Fruit fly (Drosophila melanogaster) whole organism, embryonic: Measurements from ENCODE around the gene CG3862.

Experiments
- Antp ChIP-seq: fragments of 200-800 bp; sonication (Bioruptor generic); optimal IDR thresholded peaks from 3 replicates; lab custom pipeline; 2016; ENCODE audit warnings: missing biosample characterization, missing genetic modification characterization
- CG10209 ChIP-seq: fragments of 200-800 bp; sonication (Bioruptor generic); optimal IDR thresholded peaks from 3 replicates; lab custom pipeline; 2017; ENCODE audit warnings: missing biosample characterization, mild to moderate bottlenecking, missing genetic modification characterization, missing genetic modification reagents
- CG1233 ChIP-seq: fragments of 200-800 bp; sonication (Bioruptor generic); optimal IDR thresholded peaks from 4 replicates; lab custom pipeline; 2018; ENCODE audit warnings: missing biosample characterization, mild to moderate bottlenecking, missing genetic modification characterization
- CG12391 ChIP-seq: fragments of 200-800 bp; sonication (Bioruptor generic); optimal IDR thresholded peaks from 3 replicates; lab custom pipeline; 2018; ENCODE audit warnings: missing biosample characterization, mild to moderate bottlenecking, missing genetic modification characterization, moderate library complexity
- CG14965 ChIP-seq: fragments of 200-800 bp; sonication (Bioruptor generic); optimal IDR thresholded peaks from 2 replicates; lab custom pipeline; 2016; ENCODE audit warnings: missing biosample characterization, missing genetic modification characterization, borderline replicate concordance
- CG15011 ChIP-seq: fragments of 200-800 bp; sonication (Bioruptor generic); optimal IDR thresholded peaks from 3 replicates; lab custom pipeline; 2018; ENCODE audit warnings: missing biosample characterization, mild to moderate bottlenecking, missing genetic modification characterization
- CG15514 ChIP-seq: fragments of 200-800 bp; sonication (Bioruptor generic); optimal IDR thresholded peaks from 3 replicates; lab custom pipeline; 2017; ENCODE audit warnings: missing biosample characterization, missing genetic modification characterization, mild to moderate bottlenecking, moderate library complexity, missing genetic modification reagents
- CG17328 ChIP-seq: fragments of 200-800 bp; sonication (Bioruptor generic); IDR thresholded peaks from 2 replicates; pipeline ENCODE4 v1.3.6; 2022; ENCODE audit warnings: missing biosample characterization, missing genetic modification characterization
- CG17568 ChIP-seq: fragments of 200-800 bp; sonication (Bioruptor generic); optimal IDR thresholded peaks from 2 replicates; lab custom pipeline; 2018; ENCODE audit warnings: missing biosample characterization, mild to moderate bottlenecking, missing genetic modification characterization, moderate library complexity
- CG2712 ChIP-seq: fragments of 200-800 bp; optimal IDR thresholded peaks from 3 replicates; lab custom pipeline; 2019; ENCODE audit warnings: missing biosample characterization, mild to moderate bottlenecking, missing genetic modification characterization, moderate library complexity
- CG32532 ChIP-seq: fragments of 200-800 bp; sonication (Bioruptor generic); IDR thresholded peaks from 2 replicates; pipeline ENCODE4 v1.3.6; 2022; ENCODE audit warnings: missing biosample characterization, missing genetic modification characterization
- CG3726 ChIP-seq: fragments of 200-800 bp; sonication (Bioruptor generic); IDR thresholded peaks from 3 replicates; pipeline ENCODE4, ENCODE4 v1.3.6; 2022; ENCODE audit warnings: missing biosample characterization, missing genetic modification characterization
- CG5180 ChIP-seq: fragments of 200-800 bp; sonication (Bioruptor generic); optimal IDR thresholded peaks from 3 replicates; lab custom pipeline; 2017; ENCODE audit warnings: missing biosample characterization, missing genetic modification characterization, mild to moderate bottlenecking, moderate library complexity, missing genetic modification reagents
- CG6683 ChIP-seq: fragments of 200-800 bp; sonication (Bioruptor generic); optimal IDR thresholded peaks from 2 replicates; lab custom pipeline; 2017; ENCODE audit warnings: missing biosample characterization, mild to moderate bottlenecking, missing genetic modification characterization, missing genetic modification reagents
- CG6765 ChIP-seq: fragments of 200-800 bp; sonication (Bioruptor generic); optimal IDR thresholded peaks from 3 replicates; lab custom pipeline; 2017; ENCODE audit warnings: missing biosample characterization, mild to moderate bottlenecking, missing genetic modification characterization
- CG6854 ChIP-seq: fragments of 200-800 bp; sonication (Bioruptor generic); optimal IDR thresholded peaks from 3 replicates; lab custom pipeline; 2017; ENCODE audit warnings: missing biosample characterization, mild to moderate bottlenecking, missing genetic modification characterization
- CG7372 ChIP-seq: fragments of 200-800 bp; sonication (Bioruptor generic); IDR thresholded peaks from 2 replicates; pipeline ENCODE4 v1.3.6; 2022; ENCODE audit warnings: missing biosample characterization, missing genetic modification characterization
- CG7556 ChIP-seq: fragments of 200-800 bp; sonication (Bioruptor generic); optimal IDR thresholded peaks from 2 replicates; lab custom pipeline; 2017; ENCODE audit warnings: missing biosample characterization, mild to moderate bottlenecking, missing genetic modification characterization
- CG9876 ChIP-seq: fragments of 200-800 bp; sonication (Bioruptor generic); optimal IDR thresholded peaks from 2 replicates; lab custom pipeline; 2016; ENCODE audit warnings: missing biosample characterization, missing genetic modification characterization
- Camta ChIP-seq: fragments of 200-800 bp; sonication (Bioruptor generic); optimal IDR thresholded peaks from 2 replicates; lab custom pipeline; 2016; ENCODE audit warnings: missing biosample characterization, missing genetic modification characterization
- D ChIP-seq, 2 experiments: fragments of 200-800 bp in 1 of 2; fragments of >200 bp in 1 of 2; sonication (Bioruptor generic) in 1 of 2; optimal IDR thresholded peaks; 2 replicates in 1 of 2; 3 replicates in 1 of 2; lab custom pipeline; 2017; ENCODE audit warnings: mild to moderate bottlenecking in 1 of 2, missing biosample characterization in 1 of 2, missing genetic modification characterization in 1 of 2, missing genetic modification reagents in 1 of 2
- D19A ChIP-seq: fragments of 200-800 bp; optimal IDR thresholded peaks from 3 replicates; lab custom pipeline; 2019; ENCODE audit warnings: missing biosample characterization, mild to moderate bottlenecking, missing genetic modification characterization, moderate library complexity
- Doc3 ChIP-seq: fragments of 200-800 bp; sonication (Bioruptor generic); IDR thresholded peaks from 3 replicates; pipeline ENCODE4 v1.3.6; 2022; ENCODE audit warnings: missing biosample characterization, missing genetic modification characterization; ENCODE audit not compliant: partially characterized antibody
- HLH3B ChIP-seq: fragments of 200-800 bp; sonication (Bioruptor generic); IDR thresholded peaks from 2 replicates; pipeline ENCODE4 v1.3.6; 2022; ENCODE audit warnings: missing biosample characterization, missing genetic modification characterization
- Myb ChIP-seq: fragments of 200-800 bp; sonication (Bioruptor generic); optimal IDR thresholded peaks from 2 replicates; lab custom pipeline; 2016; ENCODE audit warnings: missing biosample characterization, missing genetic modification characterization
- NK7.1 ChIP-seq: fragments of 200-800 bp; sonication (Bioruptor generic); optimal IDR thresholded peaks from 3 replicates; lab custom pipeline; 2016; ENCODE audit warnings: missing biosample characterization, missing genetic modification characterization
- Neu2 ChIP-seq: fragments of 200-800 bp; sonication (Bioruptor generic); optimal IDR thresholded peaks from 3 replicates; lab custom pipeline; 2016; ENCODE audit warnings: missing biosample characterization, missing genetic modification characterization, borderline replicate concordance
- ac ChIP-seq: fragments of 200-800 bp; sonication (Bioruptor generic); optimal IDR thresholded peaks from 3 replicates; lab custom pipeline; 2017; ENCODE audit warnings: missing biosample characterization, mild to moderate bottlenecking, missing genetic modification characterization
- al ChIP-seq: fragments of 200-800 bp; sonication (Bioruptor generic); IDR thresholded peaks from 2 replicates; pipeline ENCODE4 v1.3.6; 2022; ENCODE audit warnings: missing biosample characterization, missing genetic modification characterization
- ap ChIP-seq: fragments of 200-800 bp; sonication (Bioruptor generic); IDR thresholded peaks from 2 replicates; pipeline ENCODE4 v1.3.6; 2022; ENCODE audit warnings: missing biosample characterization, missing genetic modification characterization
- bcd ChIP-seq: fragments of 200-800 bp; sonication (Bioruptor generic); optimal IDR thresholded peaks from 2 replicates; lab custom pipeline; 2017; ENCODE audit warnings: missing biosample characterization, mild to moderate bottlenecking, missing genetic modification characterization
- br ChIP-seq: fragments of >200 bp; optimal IDR thresholded peaks from 2 replicates; lab custom pipeline; 2017
- cas ChIP-seq: fragments of 200-800 bp; sonication (Bioruptor generic); IDR thresholded peaks from 2 replicates; pipeline ENCODE4 v1.3.6; 2022; ENCODE audit warnings: missing biosample characterization, missing genetic modification characterization
- chif ChIP-seq, 2 experiments: fragments of 200-800 bp; sonication (Bioruptor generic); optimal IDR thresholded peaks; 3 replicates each; lab custom pipeline; 2016; ENCODE audit warnings: missing biosample characterization in 2 of 2, missing genetic modification characterization in 2 of 2
- chm ChIP-seq: fragments of 200-800 bp; sonication (Bioruptor generic); IDR thresholded peaks from 2 replicates; pipeline ENCODE4 v1.3.6; 2022; ENCODE audit warnings: missing biosample characterization, missing genetic modification characterization
- cwo ChIP-seq: fragments of 200-800 bp; sonication (Bioruptor generic); optimal IDR thresholded peaks from 3 replicates; lab custom pipeline; 2017; ENCODE audit warnings: missing biosample characterization, missing genetic modification characterization, mild to moderate bottlenecking, moderate library complexity, missing genetic modification reagents
- ems ChIP-seq: fragments of 200-800 bp; sonication (Bioruptor generic); optimal IDR thresholded peaks from 3 replicates; lab custom pipeline; 2016; ENCODE audit warnings: missing biosample characterization, missing genetic modification characterization
- eyg ChIP-seq: fragments of 200-800 bp; sonication (Bioruptor generic); optimal IDR thresholded peaks from 3 replicates; lab custom pipeline; 2016; ENCODE audit warnings: missing biosample characterization, missing genetic modification characterization
- fd64A ChIP-seq: fragments of 200-800 bp; sonication (Bioruptor generic); optimal IDR thresholded peaks from 3 replicates; lab custom pipeline; 2018; ENCODE audit warnings: missing biosample characterization, mild to moderate bottlenecking, missing genetic modification characterization
- ftz-f1 ChIP-seq: fragments of 200-800 bp; sonication (Bioruptor generic); optimal IDR thresholded peaks from 2 replicates; lab custom pipeline; 2016; ENCODE audit warnings: missing biosample characterization, missing genetic modification characterization
- h ChIP-seq: fragments of >200 bp; optimal IDR thresholded peaks from 2 replicates; lab custom pipeline; 2017
- ham ChIP-seq: fragments of 200-800 bp; sonication (Bioruptor generic); IDR thresholded peaks from 2 replicates; pipeline ENCODE4 v1.3.6; 2022; ENCODE audit warnings: missing biosample characterization, missing genetic modification characterization
- kni ChIP-seq: fragments of 200-800 bp; sonication (Bioruptor generic); optimal IDR thresholded peaks from 3 replicates; lab custom pipeline; 2017; ENCODE audit warnings: mild to moderate bottlenecking, missing biosample characterization, missing genetic modification reagents, missing genetic modification characterization
- maf-S ChIP-seq: fragments of 200-800 bp; sonication (Bioruptor generic); optimal IDR thresholded peaks from 2 replicates; lab custom pipeline; 2016; ENCODE audit warnings: missing biosample characterization, missing genetic modification characterization
- org-1 ChIP-seq: fragments of 200-800 bp; sonication (Bioruptor generic); optimal IDR thresholded peaks from 2 replicates; lab custom pipeline; 2017; ENCODE audit warnings: missing biosample characterization, missing genetic modification characterization
- sim ChIP-seq: fragments of 200-800 bp; sonication (Bioruptor generic); IDR thresholded peaks from 2 replicates; pipeline ENCODE4 v1.3.6; 2022; ENCODE audit warnings: missing biosample characterization, missing genetic modification characterization
- sqz ChIP-seq: fragments of 200-800 bp; sonication (Bioruptor generic); optimal IDR thresholded peaks from 3 replicates; lab custom pipeline; 2018; ENCODE audit warnings: missing biosample characterization, mild to moderate bottlenecking, missing genetic modification characterization
- tna ChIP-seq: fragments of 200-800 bp; sonication (Bioruptor generic); IDR thresholded peaks from 2 replicates; pipeline ENCODE4 v1.3.6; 2022; ENCODE audit warnings: missing biosample characterization, missing genetic modification characterization; ENCODE audit not compliant: partially characterized antibody
- wdn ChIP-seq: fragments of 200-800 bp; sonication (Bioruptor generic); IDR thresholded peaks from 2 replicates; pipeline ENCODE4 v1.3.6; 2022; ENCODE audit warnings: missing biosample characterization, missing genetic modification characterization

The CG3862 gene

dm6 chr2L:845341-846004 lies 19.8 kb upstream of the CG3862 start (continued):
- TF ChIP-seq HLH3B (GFP tag; lab: Robert Waterston, UW) (peak; percentile 90), CG12391 (tag; lab: Kevin White, UChicago) (peak; percentile 84), CG2712 (tag; lab: Kevin White, UChicago) (peak; percentile 87), CG17568 (peak; percentile 84), wdn (GFP tag; lab: Robert Waterston, UW) (peak; percentile 81), CG6854 (peak; percentile 58), tna (GFP tag; lab: Robert Waterston, UW) (no peak), br (lab: Kevin White, UChicago) (no peak), ftz-f1 (GFP tag; lab: Kevin White, UChicago) (peak; percentile 24), cas (peak; percentile 79), Camta (peak; percentile 81), Doc3 (GFP tag; lab: Robert Waterston, UW) (no peak), ems (GFP tag; lab: Kevin White, UChicago) (peak; percentile 79), CG9876 (GFP tag; lab: Kevin White, UChicago) (peak; percentile 72), org-1 (GFP tag; lab: Kevin White, UChicago) (peak; percentile 81), fd64A (GFP tag; lab: Kevin White, UChicago) (peak; percentile 63), NK7.1 (peak; percentile 83), Antp (GFP tag; lab: Kevin White, UChicago) (peak; percentile 92), CG7556 (GFP tag; lab: Kevin White, UChicago) (peak; percentile 82), kni (GFP tag; lab: Kevin White, UChicago) (no peak), CG32532 (GFP tag; lab: Robert Waterston, UW) (peak; percentile 94), sim (GFP tag; lab: Robert Waterston, UW) (no peak; the same call in none of the 2 replicates), ham (GFP tag; lab: Robert Waterston, UW) (peak; percentile 49; the same call in 1 of the 2 replicates), chm (GFP tag; lab: Robert Waterston, UW) (peak; percentile 89), CG7372 (GFP tag; lab: Robert Waterston, UW) (peak; percentile 87), Neu2 (GFP tag; lab: Kevin White, UChicago) (no peak), Myb (peak; percentile 76), sqz (GFP tag; lab: Kevin White, UChicago) (peak; percentile 44), CG15011 (GFP tag; lab: Kevin White, UChicago) (peak; percentile 59), h (lab: Kevin White, UChicago) (no peak), bcd (GFP tag; lab: Kevin White, UChicago) (peak; percentile 86), D19A (tag; lab: Kevin White, UChicago) (peak; percentile 72), eyg (peak; percentile 68), CG10209 (GFP tag; lab: Kevin White, UChicago) (peak; percentile 86), al (GFP tag; lab: Robert Waterston, UW) (peak; percentile 84), CG14965 (GFP tag; lab: Kevin White, UChicago) (peak; percentile 35), CG3726 (GFP tag; lab: Robert Waterston, UW) (peak; percentile 67; the same call in 2 of the 3 replicates), CG6683 (GFP tag; lab: Kevin White, UChicago) (peak; percentile 65), CG17328 (GFP tag; lab: Robert Waterston, UW) (peak; percentile 84), CG5180 (GFP tag; lab: Kevin White, UChicago) (peak; percentile 77), maf-S (GFP tag; lab: Kevin White, UChicago) (peak; percentile 74), chif (GFP tag; optimal IDR thresholded peaks at IDR 0.05; lab: Kevin White, UChicago) (peak; percentile 85 to 87), ac (no peak), D (optimal IDR thresholded peaks at IDR 0.05; lab: Kevin White, UChicago) (no peak), D (GFP tag; optimal IDR thresholded peaks at IDR 0.05; lab: Kevin White, UChicago) (peak; percentile 82), CG1233 (GFP tag; lab: Kevin White, UChicago) (peak; percentile 72), ap (peak; percentile 92), cwo (GFP tag; lab: Kevin White, UChicago) (peak; percentile 83), CG15514 (peak; percentile 77), CG6765 (peak; percentile 83)
